Fruit fly (Drosophila melanogaster) whole organism, embryonic: ENCODE results near the gene CG46465.

Experiments used
- CG10147 ChIP-seq: fragments of 200-800 bp; sonication (Bioruptor generic); optimal IDR thresholded peaks from 2 replicates; lab custom pipeline; 2019; ENCODE audit warnings: missing biosample characterization, mild to moderate bottlenecking, missing genetic modification characterization, moderate library complexity
- CG10267 ChIP-seq: fragments of 200-800 bp; sonication (Bioruptor generic); optimal IDR thresholded peaks from 2 replicates; lab custom pipeline; 2018; ENCODE audit warnings: missing biosample characterization, mild to moderate bottlenecking, missing genetic modification characterization, moderate library complexity
- CG10565 ChIP-seq: fragments of 200-800 bp; sonication (Bioruptor generic); optimal IDR thresholded peaks from 3 replicates; lab custom pipeline; 2016; ENCODE audit warnings: missing biosample characterization, mild to moderate bottlenecking, missing genetic modification characterization
- CG11723 ChIP-seq: fragments of 200-800 bp; sonication (Bioruptor generic); optimal IDR thresholded peaks from 2 replicates; lab custom pipeline; 2017; ENCODE audit warnings: missing biosample characterization, mild to moderate bottlenecking, missing genetic modification characterization
- CG12155 ChIP-seq: fragments of 200-800 bp; sonication (Bioruptor generic); optimal IDR thresholded peaks from 3 replicates; lab custom pipeline; 2016; ENCODE audit warnings: missing biosample characterization, missing genetic modification characterization
- CG13624 ChIP-seq: fragments of 200-800 bp; sonication (Bioruptor generic); optimal IDR thresholded peaks from 2 replicates; lab custom pipeline; 2016; ENCODE audit warnings: missing biosample characterization, missing genetic modification characterization
- CG13894 ChIP-seq: fragments of 200-800 bp; sonication (Bioruptor generic); optimal IDR thresholded peaks from 3 replicates; lab custom pipeline; 2018; ENCODE audit warnings: missing biosample characterization, mild to moderate bottlenecking, missing genetic modification characterization, moderate library complexity
- CG14441 ChIP-seq: fragments of 200-800 bp; sonication (Bioruptor generic); IDR thresholded peaks from 2 replicates; pipeline ENCODE4 v1.3.6; 2022; ENCODE audit warnings: missing biosample characterization, missing genetic modification characterization
- CG15011 ChIP-seq: fragments of 200-800 bp; sonication (Bioruptor generic); optimal IDR thresholded peaks from 3 replicates; lab custom pipeline; 2018; ENCODE audit warnings: missing biosample characterization, mild to moderate bottlenecking, missing genetic modification characterization
- CG17186 ChIP-seq: fragments of 200-800 bp; sonication (Bioruptor generic); optimal IDR thresholded peaks from 3 replicates; lab custom pipeline; 2017; ENCODE audit warnings: missing biosample characterization, missing genetic modification reagents, missing genetic modification characterization
- CG17612 ChIP-seq: fragments of 200-800 bp; sonication (Bioruptor generic); IDR thresholded peaks from 2 replicates; pipeline ENCODE4 v1.3.6; 2022; ENCODE audit warnings: missing biosample characterization, missing genetic modification characterization
- CG17802 ChIP-seq: fragments of 200-800 bp; sonication (Bioruptor generic); optimal IDR thresholded peaks from 2 replicates; lab custom pipeline; 2018; ENCODE audit warnings: missing biosample characterization, mild to moderate bottlenecking, missing genetic modification characterization, moderate library complexity
- CG18476 ChIP-seq: fragments of 200-800 bp; sonication (Bioruptor generic); optimal IDR thresholded peaks from 2 replicates; lab custom pipeline; 2016; ENCODE audit warnings: missing biosample characterization, mild to moderate bottlenecking, missing genetic modification characterization
- CG2199 ChIP-seq: fragments of 200-800 bp; sonication (Bioruptor generic); IDR thresholded peaks from 3 replicates; pipeline ENCODE4 v1.3.6; 2022; ENCODE audit warnings: missing biosample characterization, missing genetic modification characterization
- CG3163 ChIP-seq: fragments of 200-800 bp; sonication (Bioruptor generic); optimal IDR thresholded peaks from 3 replicates; lab custom pipeline; 2016; ENCODE audit warnings: missing biosample characterization, missing genetic modification characterization
- CG3847 ChIP-seq: fragments of 200-800 bp; sonication (Bioruptor generic); IDR thresholded peaks from 2 replicates; pipeline ENCODE4 v1.3.6; 2022; ENCODE audit warnings: missing biosample characterization, missing genetic modification characterization
- CG4854 ChIP-seq: fragments of 200-800 bp; sonication (Bioruptor generic); optimal IDR thresholded peaks from 2 replicates; lab custom pipeline; 2016; ENCODE audit warnings: missing biosample characterization, missing genetic modification characterization, inconsistent platforms
- CG6683 ChIP-seq: fragments of 200-800 bp; sonication (Bioruptor generic); optimal IDR thresholded peaks from 2 replicates; lab custom pipeline; 2017; ENCODE audit warnings: missing biosample characterization, mild to moderate bottlenecking, missing genetic modification characterization, missing genetic modification reagents
- CG8089 ChIP-seq: fragments of 200-800 bp; sonication (Bioruptor generic); optimal IDR thresholded peaks from 3 replicates; lab custom pipeline; 2016; ENCODE audit warnings: missing biosample characterization, missing genetic modification characterization
- Dbx ChIP-seq: fragments of 200-800 bp; sonication (Bioruptor generic); IDR thresholded peaks from 3 replicates; pipeline ENCODE4 v1.3.6; 2022; ENCODE audit warnings: missing biosample characterization, missing genetic modification characterization
- HHEX ChIP-seq: fragments of 200-800 bp; sonication (Bioruptor generic); optimal IDR thresholded peaks from 3 replicates; lab custom pipeline; 2017; ENCODE audit warnings: missing biosample characterization, mild to moderate bottlenecking, missing genetic modification characterization, missing genetic modification reagents
- Hmr ChIP-seq: fragments of 200-800 bp; sonication (Bioruptor generic); optimal IDR thresholded peaks from 3 replicates; lab custom pipeline; 2017; ENCODE audit warnings: mild to moderate bottlenecking, missing biosample characterization, missing genetic modification reagents, missing genetic modification characterization
- MESR4 ChIP-seq: fragments of 200-800 bp; sonication (Bioruptor generic); optimal IDR thresholded peaks from 2 replicates; lab custom pipeline; 2018; ENCODE audit warnings: missing biosample characterization, mild to moderate bottlenecking, missing genetic modification characterization, moderate library complexity
- Nf-YC ChIP-seq: fragments of 200-800 bp; optimal IDR thresholded peaks from 3 replicates; lab custom pipeline; 2019; ENCODE audit warnings: missing biosample characterization, mild to moderate bottlenecking, missing genetic modification characterization, moderate library complexity
- Sin3A ChIP-seq: fragments of >200 bp; optimal IDR thresholded peaks from 2 replicates; lab custom pipeline; 2018
- Xbp1 ChIP-seq: fragments of 200-800 bp; sonication (Bioruptor generic); optimal IDR thresholded peaks from 3 replicates; lab custom pipeline; 2016; ENCODE audit warnings: missing biosample characterization, mild to moderate bottlenecking, missing genetic modification characterization
- Xrp1 ChIP-seq: fragments of 200-800 bp; sonication (Bioruptor generic); IDR thresholded peaks from 2 replicates; pipeline ENCODE4 v1.3.6; 2022; ENCODE audit warnings: missing biosample characterization, missing genetic modification characterization
- abd-A ChIP-seq: fragments of 200-800 bp; sonication (Bioruptor generic); optimal IDR thresholded peaks from 3 replicates; lab custom pipeline; 2019; ENCODE audit warnings: missing biosample characterization, mild to moderate bottlenecking, missing genetic modification characterization, moderate library complexity
- ash1 ChIP-seq: fragments of 200-800 bp; sonication (Bioruptor generic); optimal IDR thresholded peaks from 2 replicates; lab custom pipeline; 2018; ENCODE audit warnings: missing biosample characterization, mild to moderate bottlenecking, missing genetic modification characterization
- chinmo ChIP-seq: fragments of 200-800 bp; sonication (Bioruptor generic); IDR thresholded peaks from 4 replicates; pipeline ENCODE4 v1.3.6; 2022; ENCODE audit warnings: missing biosample characterization, missing genetic modification characterization; ENCODE audit not compliant: partially characterized antibody
- danr ChIP-seq: fragments of 200-800 bp; sonication (Bioruptor generic); IDR thresholded peaks from 2 replicates; pipeline ENCODE4 v1.3.6; 2022; ENCODE audit warnings: missing biosample characterization, missing genetic modification characterization
- disco-r ChIP-seq: fragments of 200-800 bp; sonication (Bioruptor generic); optimal IDR thresholded peaks from 2 replicates; lab custom pipeline; 2016; ENCODE audit warnings: missing biosample characterization, missing genetic modification characterization
- gce ChIP-seq: fragments of 200-800 bp; sonication (Bioruptor generic); IDR thresholded peaks from 3 replicates; pipeline ENCODE4 v1.3.6; 2022; ENCODE audit warnings: missing biosample characterization, missing genetic modification characterization
- grn ChIP-seq: fragments of 200-800 bp; sonication (Bioruptor generic); optimal IDR thresholded peaks from 3 replicates; lab custom pipeline; 2017; ENCODE audit warnings: missing biosample characterization, missing genetic modification characterization
- gsb ChIP-seq: fragments of 200-800 bp; sonication (Bioruptor generic); IDR thresholded peaks from 2 replicates; pipeline ENCODE4 v1.3.6; 2022; ENCODE audit warnings: missing biosample characterization, missing genetic modification characterization
- hb ChIP-seq: fragments of 200-800 bp; sonication (Bioruptor generic); IDR thresholded peaks from 3 replicates; pipeline ENCODE4 v1.3.6; 2022; ENCODE audit warnings: missing biosample characterization, missing genetic modification characterization; ENCODE audit not compliant: partially characterized antibody
- jing ChIP-seq: fragments of 200-800 bp; sonication (Bioruptor generic); optimal IDR thresholded peaks from 2 replicates; lab custom pipeline; 2018; ENCODE audit warnings: missing biosample characterization, mild to moderate bottlenecking, missing genetic modification characterization
- lilli ChIP-seq: fragments of 200-800 bp; sonication (Bioruptor generic); optimal IDR thresholded peaks from 3 replicates; lab custom pipeline; 2016; ENCODE audit warnings: missing biosample characterization, missing genetic modification characterization
- maf-S ChIP-seq: fragments of 200-800 bp; sonication (Bioruptor generic); optimal IDR thresholded peaks from 2 replicates; lab custom pipeline; 2016; ENCODE audit warnings: missing biosample characterization, missing genetic modification characterization
- mld ChIP-seq: fragments of 200-800 bp; sonication (Bioruptor generic); IDR thresholded peaks from 3 replicates; pipeline ENCODE4 v1.3.6; 2022; ENCODE audit warnings: missing biosample characterization, missing genetic modification characterization; ENCODE audit not compliant: partially characterized antibody
- nerfin-1 ChIP-seq: fragments of 200-800 bp; sonication (Bioruptor generic); optimal IDR thresholded peaks from 3 replicates; lab custom pipeline; 2019; ENCODE audit warnings: missing biosample characterization, mild to moderate bottlenecking, missing genetic modification characterization, moderate library complexity
- pita ChIP-seq: fragments of 200-800 bp; sonication (Bioruptor generic); optimal IDR thresholded peaks from 2 replicates; lab custom pipeline; 2017; ENCODE audit warnings: missing biosample characterization, mild to moderate bottlenecking, missing genetic modification characterization
- pros ChIP-seq: fragments of 200-800 bp; sonication (Bioruptor generic); optimal IDR thresholded peaks from 3 replicates; lab custom pipeline; 2019; ENCODE audit warnings: missing biosample characterization, mild to moderate bottlenecking, missing genetic modification characterization, moderate library complexity
- pum ChIP-seq: fragments of 200-800 bp; sonication (Bioruptor generic); optimal IDR thresholded peaks from 2 replicates; lab custom pipeline; 2016; ENCODE audit warnings: missing biosample characterization, missing genetic modification characterization
- run ChIP-seq: fragments of 200-800 bp; sonication (Bioruptor generic); optimal IDR thresholded peaks from 3 replicates; lab custom pipeline; 2018; ENCODE audit warnings: missing biosample characterization, mild to moderate bottlenecking, missing genetic modification characterization
- sr ChIP-seq: fragments of 200-800 bp; sonication (Bioruptor generic); IDR thresholded peaks from 3 replicates; pipeline ENCODE4 v1.3.6; 2022; ENCODE audit warnings: missing biosample characterization, missing genetic modification characterization
- stwl ChIP-seq: fragments of 200-800 bp; sonication (Bioruptor generic); optimal IDR thresholded peaks from 3 replicates; lab custom pipeline; 2018; ENCODE audit warnings: missing biosample characterization, mild to moderate bottlenecking, missing genetic modification characterization, moderate library complexity
- tna ChIP-seq: fragments of 200-800 bp; sonication (Bioruptor generic); IDR thresholded peaks from 2 replicates; pipeline ENCODE4 v1.3.6; 2022; ENCODE audit warnings: missing biosample characterization, missing genetic modification characterization; ENCODE audit not compliant: partially characterized antibody
- trem ChIP-seq: fragments of 200-800 bp; optimal IDR thresholded peaks from 3 replicates; lab custom pipeline; 2019; ENCODE audit warnings: missing biosample characterization, mild to moderate bottlenecking, missing genetic modification characterization, moderate library complexity
- zfh1 ChIP-seq: fragments of 200-800 bp; sonication (Bioruptor generic); IDR thresholded peaks from 3 replicates; pipeline ENCODE4 v1.3.6; 2022; ENCODE audit warnings: missing biosample characterization, missing genetic modification characterization

Gene CG46465

dm6 chr2L:18948065-18948723 lies 44.1 kb upstream of the CG46465 start (continued):
- no peak for TF ChIP-seq pros
- peak; percentile 22 for TF ChIP-seq Nf-YC (tag; lab: Kevin White, UChicago)
- no peak for TF ChIP-seq CG4854 (GFP tag; lab: Kevin White, UChicago)
- no peak for TF ChIP-seq CG2199 (GFP tag; lab: Robert Waterston, UW)
- TF ChIP-seq hb (GFP tag; lab: Robert Waterston, UW), result no peak
- TF ChIP-seq CG3163 (GFP tag; lab: Kevin White, UChicago), result no peak
- peak; percentile 56 for TF ChIP-seq Xbp1
- TF ChIP-seq jing (GFP tag; lab: Kevin White, UChicago), result peak; percentile 25
- TF ChIP-seq CG17802 (tag; lab: Kevin White, UChicago), result peak; percentile 45
- peak; percentile 80 for TF ChIP-seq Xrp1
- TF ChIP-seq CG10565, result no peak
- 0 out of 2 replicates have a peak, but pooled peaks have one; percentile 14 for TF ChIP-seq CG3847 (GFP tag; lab: Robert Waterston, UW)
- peak; percentile 2 for TF ChIP-seq CG18476 (GFP tag; lab: Kevin White, UChicago)
- peak; percentile 48 for TF ChIP-seq CG10267 (tag; lab: Kevin White, UChicago)
- 0 out of 3 replicates have a peak, but pooled peaks have one; percentile 7 for TF ChIP-seq Dbx (GFP tag; lab: Robert Waterston, UW)
- TF ChIP-seq CG12155, result no peak
- no peak for TF ChIP-seq disco-r (GFP tag; lab: Kevin White, UChicago)
- peak; percentile 43; the same call in 1 of the 2 replicates for TF ChIP-seq danr (GFP tag; lab: Robert Waterston, UW)
- peak; percentile 17 for TF ChIP-seq CG17186 (GFP tag; lab: Kevin White, UChicago)
- no peak for TF ChIP-seq gce
- peak; percentile 10 for TF ChIP-seq CG10147 (GFP tag; lab: Kevin White, UChicago)
- no peak for TF ChIP-seq mld (GFP tag; lab: Robert Waterston, UW)
- no peak for TF ChIP-seq grn (GFP tag; lab: Kevin White, UChicago)
- TF ChIP-seq pum (GFP tag; lab: Kevin White, UChicago), result peak; percentile 27
- TF ChIP-seq CG8089, result no peak
- no peak for TF ChIP-seq MESR4
- no peak for TF ChIP-seq ash1 (GFP tag; lab: Kevin White, UChicago)
- no peak for TF ChIP-seq CG14441 (GFP tag; lab: Robert Waterston, UW)
- TF ChIP-seq CG11723 (GFP tag; lab: Kevin White, UChicago), result peak; percentile 49
- TF ChIP-seq pita (GFP tag; lab: Kevin White, UChicago), result no peak
- TF ChIP-seq Hmr, result peak; percentile 51
- no peak for TF ChIP-seq chinmo (GFP tag; lab: Robert Waterston, UW)
- peak; percentile 52 for TF ChIP-seq nerfin-1 (tag; lab: Kevin White, UChicago)
- TF ChIP-seq CG6683 (GFP tag; lab: Kevin White, UChicago), result peak; percentile 19
- TF ChIP-seq Sin3A (lab: Kevin White, UChicago), result no peak
- no peak for TF ChIP-seq stwl (tag; lab: Kevin White, UChicago)
- TF ChIP-seq tna (GFP tag; lab: Robert Waterston, UW), result no peak
- TF ChIP-seq run (tag; lab: Kevin White, UChicago), result peak; percentile 65
- peak; percentile 28 for TF ChIP-seq lilli (GFP tag; lab: Kevin White, UChicago)
- peak; percentile 28 for TF ChIP-seq trem
- no peak for TF ChIP-seq CG15011
- no peak for TF ChIP-seq CG17612 (GFP tag; lab: Robert Waterston, UW)
- TF ChIP-seq zfh1 (GFP tag; lab: Robert Waterston, UW), result 0 out of 3 replicates have a peak, but pooled peaks have one; percentile 39
- TF ChIP-seq maf-S (GFP tag; lab: Kevin White, UChicago), result peak; percentile 16
- TF ChIP-seq CG13894, result no peak
- peak; percentile 13 for TF ChIP-seq HHEX
- TF ChIP-seq sr (GFP tag; lab: Robert Waterston, UW), result no peak
- no peak for TF ChIP-seq gsb (GFP tag; lab: Robert Waterston, UW)
- no peak for TF ChIP-seq abd-A (tag; lab: Kevin White, UChicago)
- no peak for TF ChIP-seq CG13624 (GFP tag; lab: Kevin White, UChicago)
